Worm (Caenorhabditis elegans) whole organism, L1 larva: Measurements from ENCODE around the gene exos-4.2.
A peak's percentile ranks its signal among the peaks of the same experiment; 100 is the strongest.

Experiments used
- C04F5.9 ChIP-seq: sonication (generic microtip); optimal IDR thresholded peaks from 2 replicates; lab custom pipeline; 2016; ENCODE audit warnings: missing genetic modification characterization, missing compliant biosample characterization
- C16A3.4 ChIP-seq: fragments of 150-350 bp; optimal IDR thresholded peaks from 2 replicates; lab custom pipeline; 2014; ENCODE audit warnings: missing biosample characterization, missing genetic modification characterization
- Y116A8C.19 ChIP-seq: sonication (generic microtip); optimal IDR thresholded peaks from 2 replicates; lab custom pipeline; 2016; ENCODE audit warnings: missing compliant biosample characterization, missing genetic modification characterization, borderline replicate concordance
- aha-1 ChIP-seq: fragments of 150-350 bp; optimal IDR thresholded peaks from 2 replicates; lab custom pipeline; 2014; ENCODE audit warnings: missing biosample characterization, missing genetic modification characterization
- aly-2 ChIP-seq: fragments of 150-350 bp; optimal IDR thresholded peaks from 2 replicates; lab custom pipeline; 2014; ENCODE audit warnings: missing biosample characterization, missing genetic modification characterization
- ama-1 ChIP-seq: fragments of 150-350 bp; optimal IDR thresholded peaks from 2 replicates; lab custom pipeline; 2014
- blmp-1 ChIP-seq: fragments of 150-350 bp; optimal IDR thresholded peaks from 2 replicates; lab custom pipeline; 2014; ENCODE audit warnings: missing biosample characterization, missing genetic modification characterization
- ceh-63 ChIP-seq: fragments of 200-800 bp; sonication (Bioruptor generic); optimal IDR thresholded peaks from 2 replicates; lab custom pipeline; 2018; ENCODE audit warnings: mild to moderate bottlenecking, missing genetic modification characterization, missing compliant biosample characterization
- ceh-82 ChIP-seq, 3 experiments: fragments of 150-350 bp in 1 of 3; sonication (generic microtip) in 2 of 3; optimal IDR thresholded peaks; 2 replicates each; lab custom pipeline; 2014 to 2017; ENCODE audit warnings: missing biosample characterization in 3 of 3, missing genetic modification characterization in 3 of 3
- ceh-88 ChIP-seq: fragments of 200-800 bp; sonication (Bioruptor generic); IDR thresholded peaks from 2 replicates; pipeline ENCODE4 v1.3.6; 2022; ENCODE audit warnings: missing genetic modification characterization, missing compliant biosample characterization
- dsc-1 ChIP-seq: sonication (generic microtip); optimal IDR thresholded peaks from 2 replicates; lab custom pipeline; 2016; ENCODE audit warnings: mild to moderate bottlenecking, missing genetic modification characterization, missing compliant biosample characterization
- efl-1 ChIP-seq, 4 experiments: fragments of 150-350 bp; optimal IDR thresholded peaks in 3 of 4; peaks in 1 of 4; 1 replicate in 1 of 4; 2 replicates in 3 of 4; lab custom pipeline; 2014; ENCODE audit warnings: missing biosample characterization in 2 of 4, missing genetic modification characterization in 2 of 4, missing genetic modification reagents in 2 of 4
- egl-13 ChIP-seq: sonication (generic microtip); optimal IDR thresholded peaks from 2 replicates; lab custom pipeline; 2016; ENCODE audit warnings: missing genotype, missing genetic modification reagents, missing genetic modification characterization, missing compliant biosample characterization
- elt-2 ChIP-seq: sonication (generic microtip); optimal IDR thresholded peaks from 2 replicates; lab custom pipeline; 2016; ENCODE audit warnings: missing genetic modification characterization, mild to moderate bottlenecking, inconsistent platforms, missing compliant biosample characterization, missing genetic modification reagents
- elt-3 ChIP-seq, 6 experiments: fragments of 150-350 bp in 1 of 6; sonication (generic microtip); optimal IDR thresholded peaks; 2 replicates each; lab custom pipeline; 2017 to 2018; ENCODE audit warnings: missing biosample characterization in 6 of 6, missing genetic modification characterization in 6 of 6, inconsistent platforms in 1 of 6
- ets-5 ChIP-seq: fragments of 200-800 bp; sonication (Bioruptor generic); IDR thresholded peaks from 2 replicates; pipeline ENCODE4 v1.3.6; 2022; ENCODE audit warnings: missing genetic modification characterization, missing compliant biosample characterization
- fkh-4 ChIP-seq: sonication (generic microtip); optimal IDR thresholded peaks from 2 replicates; lab custom pipeline; 2016; ENCODE audit warnings: missing compliant biosample characterization, missing genetic modification characterization, borderline replicate concordance
- fkh-8 ChIP-seq: sonication (generic microtip); optimal IDR thresholded peaks from 2 replicates; lab custom pipeline; 2016; ENCODE audit warnings: mild to moderate bottlenecking, missing genetic modification characterization, missing compliant biosample characterization
- hlh-4 ChIP-seq: sonication (generic microtip); optimal IDR thresholded peaks from 2 replicates; lab custom pipeline; 2016; ENCODE audit warnings: mild to moderate bottlenecking, missing genetic modification characterization, missing compliant biosample characterization
- hpl-2 ChIP-seq: fragments of 150-350 bp; optimal IDR thresholded peaks from 2 replicates; lab custom pipeline; 2014; ENCODE audit warnings: missing biosample characterization, missing genetic modification reagents, missing genetic modification characterization
- isw-1 ChIP-seq: fragments of 200-800 bp; sonication (Bioruptor generic); IDR thresholded peaks from 2 replicates; pipeline ENCODE4 v1.3.6; 2022; ENCODE audit warnings: missing genetic modification characterization, missing compliant biosample characterization
- jun-1 ChIP-seq: fragments of 150-350 bp; optimal IDR thresholded peaks from 2 replicates; lab custom pipeline; 2014; ENCODE audit warnings: missing biosample characterization, missing genetic modification reagents, missing genetic modification characterization
- lin-14 ChIP-seq: fragments of 200-800 bp; sonication (Bioruptor generic); optimal IDR thresholded peaks from 2 replicates; lab custom pipeline; 2018; ENCODE audit warnings: mild to moderate bottlenecking, missing genetic modification characterization, moderate library complexity, missing compliant biosample characterization
- lin-15B ChIP-seq: fragments of 150-350 bp; sonication (generic microtip); optimal IDR thresholded peaks from 3 replicates; lab custom pipeline; 2014; ENCODE audit warnings: missing biosample characterization, missing genetic modification characterization
- lin-35 ChIP-seq, 2 experiments: fragments of 150-350 bp; optimal IDR thresholded peaks; 2 replicates each; lab custom pipeline; 2014; ENCODE audit warnings: missing biosample characterization in 2 of 2, missing genetic modification characterization in 2 of 2, missing genetic modification reagents in 2 of 2
- lin-39 ChIP-seq: fragments of 150-350 bp; optimal IDR thresholded peaks from 2 replicates; lab custom pipeline; 2014; ENCODE audit warnings: missing biosample characterization, missing genetic modification reagents, missing genetic modification characterization
- mef-2 ChIP-seq: fragments of 150-350 bp; optimal IDR thresholded peaks from 2 replicates; lab custom pipeline; 2014; ENCODE audit warnings: missing biosample characterization, missing genetic modification characterization
- nhr-28 ChIP-seq: fragments of 150-350 bp; optimal IDR thresholded peaks from 2 replicates; lab custom pipeline; 2014; ENCODE audit warnings: missing biosample characterization, missing genetic modification characterization
- nhr-85 ChIP-seq: sonication (generic microtip); peaks from one replicate; lab custom pipeline; 2016; ENCODE audit warnings: missing genetic modification characterization, inconsistent platforms, missing compliant biosample characterization
- pqm-1 ChIP-seq: sonication (generic microtip); optimal IDR thresholded peaks from 3 replicates; lab custom pipeline; 2017; ENCODE audit warnings: missing biosample characterization, missing genetic modification characterization
- rnt-1 ChIP-seq: sonication (generic microtip); optimal IDR thresholded peaks from 2 replicates; lab custom pipeline; 2016; ENCODE audit warnings: mild to moderate bottlenecking, missing genetic modification characterization, moderate library complexity, missing compliant biosample characterization
- skn-1 ChIP-seq: fragments of 150-350 bp; optimal IDR thresholded peaks from 2 replicates; lab custom pipeline; 2014; ENCODE audit warnings: missing biosample characterization, missing genetic modification characterization
- snpc-4 ChIP-seq: fragments of 150-350 bp; optimal IDR thresholded peaks from 2 replicates; lab custom pipeline; 2014; ENCODE audit warnings: missing biosample characterization, missing genetic modification characterization
- sptf-1 ChIP-seq: fragments of 150-350 bp; optimal IDR thresholded peaks from 2 replicates; lab custom pipeline; 2014; ENCODE audit warnings: missing biosample characterization, missing genetic modification characterization
- sup-37 ChIP-seq: fragments of 200-800 bp; sonication (Bioruptor generic); optimal IDR thresholded peaks from 2 replicates; lab custom pipeline; 2018; ENCODE audit warnings: mild to moderate bottlenecking, missing genetic modification characterization, missing compliant biosample characterization
- unc-30 ChIP-seq: sonication (generic microtip); optimal IDR thresholded peaks from 2 replicates; lab custom pipeline; 2017; ENCODE audit warnings: missing biosample characterization, missing genetic modification characterization
- unc-62 ChIP-seq: fragments of 150-350 bp; optimal IDR thresholded peaks from 2 replicates; lab custom pipeline; 2014; ENCODE audit warnings: missing biosample characterization, missing genetic modification reagents, missing genetic modification characterization
- unc-86 ChIP-seq: sonication (generic microtip); optimal IDR thresholded peaks from 2 replicates; lab custom pipeline; 2016; ENCODE audit warnings: missing genetic modification characterization, missing compliant biosample characterization
- vab-15 ChIP-seq: sonication (generic microtip); optimal IDR thresholded peaks from 2 replicates; lab custom pipeline; 2017; ENCODE audit warnings: missing genotype, mild to moderate bottlenecking, missing genetic modification characterization, missing compliant biosample characterization
- ztf-4 ChIP-seq: fragments of 150-350 bp; optimal IDR thresholded peaks from 2 replicates; lab custom pipeline; 2014; ENCODE audit warnings: missing biosample characterization, missing genetic modification characterization

Gene exos-4.2

DNA sequence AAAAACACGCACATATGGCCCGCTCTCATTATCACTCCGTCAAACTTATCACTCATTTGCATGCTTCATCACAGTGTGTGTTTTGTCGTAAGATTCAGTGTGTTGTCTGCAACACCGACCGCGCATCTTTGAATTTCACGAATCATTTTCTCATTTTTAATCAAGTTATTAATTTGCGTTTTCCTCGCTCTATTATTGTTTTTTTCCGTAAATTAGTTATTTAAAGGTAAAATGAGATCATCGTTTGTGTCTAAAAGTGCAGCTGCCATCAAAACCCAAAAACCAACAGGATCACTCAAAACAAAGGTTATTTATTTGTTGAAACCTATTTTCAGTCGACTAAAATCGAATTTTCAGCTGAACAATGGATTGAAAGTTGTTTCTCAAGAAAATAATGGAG lies 19.6 kb downstream of the exos-4.2 start, which contains the start of the genes T24C4.5 and ucr-2.3:
TSS of gene T24C4.5 (minus strand) at position 101 of the 400 bp plus-strand sequence.
TSS of gene ucr-2.3 (plus strand) at position 227 of the 400 bp plus-strand sequence.
- TF ChIP-seq unc-30 (no peak), dsc-1 (tag; lab: Kevin White, UChicago) (no peak), unc-86 (tag; lab: Kevin White, UChicago) (no peak), sup-37 (no peak), snpc-4 (tag; lab: Kevin White, UChicago) (no peak), mef-2 (tag; lab: Kevin White, UChicago) (no peak), sptf-1 (tag; lab: Kevin White, UChicago) (no peak), elt-2 (no peak), unc-62 (GFP tag; lab: Kevin White, UChicago) (no peak), fkh-8 (tag; lab: Kevin White, UChicago) (no peak), skn-1 (no peak)

DNA sequence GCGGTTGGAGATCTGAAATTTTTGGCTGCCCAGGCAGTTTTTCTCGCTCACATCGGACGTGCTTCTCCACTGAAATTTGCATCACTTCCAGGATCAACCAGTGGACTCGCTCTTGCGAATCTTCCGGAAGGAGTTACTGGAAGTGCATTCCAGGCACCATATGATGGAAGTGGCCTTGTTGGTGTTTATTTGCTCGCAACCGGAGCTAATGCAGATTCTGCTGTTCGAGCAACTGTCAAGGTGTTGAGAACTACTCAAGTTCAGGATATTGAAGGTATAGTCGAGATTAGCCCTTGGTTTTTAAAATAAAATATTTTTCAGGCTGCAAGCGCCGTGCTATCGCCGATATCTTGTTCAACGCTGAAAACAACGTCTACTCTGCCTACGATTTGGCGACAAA lies 20.8 kb downstream of the exos-4.2 start:
- TF ChIP-seq efl-1 (optimal IDR thresholded peaks at IDR 0.05; lab: Kevin White, UChicago): no peak
- peak in 1 of 2 experiments; percentile 57 for TF ChIP-seq efl-1 (GFP tag; optimal IDR thresholded peaks at IDR 0.05 in 1 of 2; lab: Kevin White, UChicago)
- no peak for TF ChIP-seq ceh-63 (GFP tag; lab: Kevin White, UChicago)

DNA sequence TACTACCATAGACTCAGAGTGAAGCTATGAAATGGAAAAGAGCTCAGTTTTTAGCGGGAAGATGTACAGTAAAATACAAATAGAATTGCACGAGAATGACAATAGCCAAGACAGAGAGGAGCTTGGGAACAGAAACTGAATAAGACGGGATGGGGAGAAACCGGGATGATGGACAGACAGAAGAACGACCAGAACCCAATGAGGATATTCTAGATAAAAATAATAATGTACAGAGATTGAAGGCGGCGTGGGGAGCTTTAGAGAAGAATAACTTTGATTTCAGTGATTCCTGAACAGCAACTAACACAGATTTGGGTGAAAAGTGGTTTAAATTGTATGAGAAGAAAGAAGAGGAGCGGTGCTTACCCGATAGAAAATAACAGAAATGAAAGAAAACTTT lies 21.5 kb downstream of the exos-4.2 start:
- no peak for TF ChIP-seq efl-1 (optimal IDR thresholded peaks at IDR 0.05; lab: Kevin White, UChicago)
- peak in 1 of 2 experiments; percentile 23 for TF ChIP-seq efl-1 (GFP tag; optimal IDR thresholded peaks at IDR 0.05 in 1 of 2; lab: Kevin White, UChicago)
- TF ChIP-seq elt-3 (tag; optimal IDR thresholded peaks at IDR 0.05; lab: Kevin White, UChicago): no peak
- TF ChIP-seq ets-5 (GFP tag; lab: Robert Waterston, UW): no peak

DNA sequence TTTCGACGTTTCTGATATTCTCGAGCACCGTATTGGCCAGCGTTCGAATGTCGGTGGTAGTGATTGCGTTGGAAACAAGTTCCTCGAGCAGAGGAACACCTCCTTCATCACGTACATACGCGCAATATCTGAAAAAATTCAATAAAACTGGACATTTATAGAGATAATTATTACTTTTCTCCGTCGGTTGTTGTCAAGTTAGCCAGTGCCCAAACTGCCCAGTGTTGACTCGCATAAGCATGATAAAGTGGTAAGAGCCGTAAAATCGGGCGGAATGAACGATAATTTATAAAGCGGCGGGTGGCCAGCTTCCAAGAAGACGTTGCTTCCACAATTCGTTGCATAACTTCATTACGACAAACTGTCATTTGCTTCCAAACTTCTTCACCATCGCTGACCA lies 23.6 kb downstream of the exos-4.2 start:
- no peak for TF ChIP-seq pqm-1 (tag; lab: Kevin White, UChicago)
- no peak for TF ChIP-seq efl-1 (optimal IDR thresholded peaks at IDR 0.05; lab: Kevin White, UChicago)
- TF ChIP-seq efl-1 (GFP tag; optimal IDR thresholded peaks at IDR 0.05 in 1 of 2; lab: Kevin White, UChicago): peak in 1 of 2 experiments; percentile 90

DNA sequence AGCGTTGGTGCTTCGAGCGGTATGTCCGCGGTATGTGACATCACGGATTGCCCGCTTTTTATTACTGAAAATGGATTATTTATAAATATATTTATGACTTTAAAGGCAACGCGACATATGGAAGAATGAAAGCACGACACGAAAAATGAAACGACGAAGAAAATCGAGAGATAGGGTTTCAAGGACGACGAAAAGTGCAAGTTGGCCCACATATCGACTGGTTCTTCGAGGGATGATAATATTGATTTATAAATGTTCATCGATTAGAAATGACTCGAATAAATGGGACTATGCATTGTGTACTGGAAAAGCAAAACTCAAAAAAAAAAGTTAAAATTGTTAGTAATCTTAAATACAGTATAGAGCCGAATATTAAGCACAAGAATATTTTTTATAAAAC lies 26.7 kb downstream of the exos-4.2 start, which contains the start of gene zer-1:
TSS of gene zer-1 (minus strand) at position 68 of the 400 bp plus-strand sequence.
- TF ChIP-seq nhr-28 (tag; lab: Kevin White, UChicago): no peak
- no peak for TF ChIP-seq lin-35 (GFP tag; optimal IDR thresholded peaks at IDR 0.05; lab: Kevin White, UChicago)
- TF ChIP-seq elt-3 (tag; optimal IDR thresholded peaks at IDR 0.05; lab: Kevin White, UChicago): peak in 1 of 6 experiments; percentile 5
- TF ChIP-seq nhr-85 (tag; lab: Kevin White, UChicago): peak; percentile 8
- peak; percentile 98 for TF ChIP-seq blmp-1 (tag; lab: Kevin White, UChicago)

DNA sequence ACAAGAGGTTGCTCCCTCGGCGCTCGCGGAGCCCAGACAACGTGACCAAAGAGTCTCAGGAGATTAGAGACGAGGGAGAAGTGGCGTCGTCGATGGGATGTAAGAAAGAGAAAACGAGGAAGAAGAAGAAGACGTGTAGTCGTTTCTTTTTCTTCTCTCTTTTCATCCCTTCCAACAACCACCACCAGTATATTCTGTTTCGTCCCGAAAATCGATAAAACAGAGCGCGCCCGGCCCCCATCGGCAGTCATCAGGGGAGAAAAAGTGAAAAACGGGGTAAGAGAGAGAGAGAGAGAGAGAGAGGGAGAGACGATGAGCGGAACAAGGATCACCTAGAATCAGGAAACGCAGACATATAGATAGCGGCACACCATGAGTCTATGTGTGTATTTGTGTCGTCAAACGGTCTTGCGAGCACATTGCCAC lies 27.9 kb downstream of the exos-4.2 start:
- no peak for TF ChIP-seq hpl-2 (GFP tag; lab: Kevin White, UChicago)
- TF ChIP-seq rnt-1 (tag; lab: Kevin White, UChicago): peak; percentile 75
- TF ChIP-seq nhr-28 (tag; lab: Kevin White, UChicago): no peak
- no peak for TF ChIP-seq unc-62 (GFP tag; lab: Kevin White, UChicago)
- TF ChIP-seq sptf-1 (tag; lab: Kevin White, UChicago): no peak
- peak; percentile 79 for TF ChIP-seq egl-13
- peak; percentile 96 for TF ChIP-seq lin-14 (GFP tag; lab: Kevin White, UChicago)
- peak; percentile 26 for TF ChIP-seq lin-15B
- peak; percentile 38 to 65 (median 62) for TF ChIP-seq ceh-82 (tag; optimal IDR thresholded peaks at IDR 0.05; lab: Kevin White, UChicago)
- peak; percentile 63 to 74 for TF ChIP-seq efl-1 (optimal IDR thresholded peaks at IDR 0.05; lab: Kevin White, UChicago)
- TF ChIP-seq efl-1 (GFP tag; optimal IDR thresholded peaks at IDR 0.05 in 1 of 2; lab: Kevin White, UChicago): peak; percentile 12 to 93
- no peak for TF ChIP-seq sup-37
- TF ChIP-seq lin-39 (tag; lab: Kevin White, UChicago): no peak
- no peak for TF ChIP-seq fkh-4 (tag; lab: Kevin White, UChicago)
- peak; percentile 40 for TF ChIP-seq C16A3.4 (tag; lab: Kevin White, UChicago)
- TF ChIP-seq vab-15: no peak
- no peak for TF ChIP-seq C04F5.9 (tag; lab: Kevin White, UChicago)
- no peak; the same call in 1 of the 2 replicates for TF ChIP-seq ceh-88 (GFP tag; lab: Robert Waterston, UW)
- no peak for TF ChIP-seq ama-1 (lab: Kevin White, UChicago)
- TF ChIP-seq aly-2 (tag; lab: Kevin White, UChicago): peak; percentile 60
- peak; percentile 77 for TF ChIP-seq jun-1 (tag; lab: Kevin White, UChicago)
- TF ChIP-seq Y116A8C.19 (tag; lab: Kevin White, UChicago): no peak
- TF ChIP-seq aha-1 (tag; lab: Kevin White, UChicago): no peak
- TF ChIP-seq hlh-4 (tag; lab: Kevin White, UChicago): no peak
- TF ChIP-seq fkh-8 (tag; lab: Kevin White, UChicago): peak; percentile 90
- TF ChIP-seq ztf-4: no peak
- TF ChIP-seq isw-1 (GFP tag; lab: Robert Waterston, UW): peak; percentile 58
- peak; percentile 49 for TF ChIP-seq dsc-1 (tag; lab: Kevin White, UChicago)
- no peak for TF ChIP-seq ets-5 (GFP tag; lab: Robert Waterston, UW)
- peak; percentile 84 for TF ChIP-seq nhr-85 (tag; lab: Kevin White, UChicago)
